Fruit fly (Drosophila melanogaster): Measurements from ENCODE around the gene ckd.

ckd gene

DNA sequence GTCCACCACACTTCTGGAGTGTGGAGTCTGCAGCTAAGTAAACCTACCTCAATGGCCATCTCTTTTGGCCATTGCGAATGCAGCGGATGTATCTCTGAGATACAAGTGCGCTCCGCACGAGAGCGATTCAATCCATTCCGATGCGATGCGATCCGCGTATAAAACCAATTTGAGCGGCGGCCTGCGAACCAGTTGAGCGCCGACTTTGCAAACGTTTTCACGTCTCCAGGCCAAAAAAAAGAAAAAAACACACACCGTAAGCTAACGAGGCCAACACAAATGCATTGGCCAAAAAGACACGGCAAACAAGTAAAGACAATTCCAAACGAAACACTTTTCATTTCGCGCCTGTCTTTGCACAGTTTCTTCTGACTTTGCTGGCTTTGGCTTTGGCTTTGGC is at the start of gene ckd:
ckd (plus strand) TSS at position 189 of the 400 bp plus-strand sequence.
- TF ChIP-seq noc (tag; optimal IDR thresholded peaks at IDR 0.05) = no peak

DNA sequence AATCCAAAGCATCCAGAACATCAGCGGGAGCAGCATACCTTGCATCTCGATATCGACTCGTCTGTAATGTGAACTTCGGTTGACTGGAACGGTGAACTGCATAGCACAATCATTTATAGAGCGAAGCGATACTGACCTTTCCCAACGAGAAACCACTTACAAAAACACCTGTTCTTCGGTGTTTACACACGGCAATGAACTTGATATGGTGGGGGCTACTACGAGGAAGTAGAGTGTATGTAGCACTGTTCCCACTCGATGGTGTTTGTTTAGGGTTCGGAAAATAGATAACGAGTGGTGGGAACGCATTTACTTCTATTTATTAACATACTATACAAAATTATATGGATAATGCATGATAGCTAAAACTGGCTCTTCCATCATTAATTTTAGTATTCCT is 48.8 kb upstream of the ckd start, which contains the start of the genes CG32269 and CG32270:
CG32269 (minus strand) TSS at position 91 of the 400 bp plus-strand sequence.
CG32270 (minus strand) TSS at position 91 of the 400 bp plus-strand sequence.
- no peak for TF ChIP-seq noc (tag; optimal IDR thresholded peaks at IDR 0.05)

DNA sequence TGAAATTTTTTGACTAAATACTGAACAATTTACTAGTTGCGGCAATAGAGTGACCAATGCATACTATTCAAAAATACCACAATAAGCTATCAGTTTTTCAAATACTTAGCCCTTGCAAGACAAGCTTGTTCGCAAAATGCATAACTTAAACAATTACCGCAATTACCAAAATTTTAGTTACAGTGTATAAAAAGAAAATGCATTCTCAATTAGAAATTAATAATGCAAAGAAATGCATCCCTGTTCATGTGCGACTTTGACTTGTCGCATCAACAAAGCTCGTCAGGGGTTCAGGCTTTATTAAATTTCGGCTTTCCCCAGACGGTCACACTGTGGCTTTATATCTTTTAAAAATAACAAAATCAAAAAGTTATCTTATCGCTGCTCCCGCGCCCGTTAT is 38.8 kb upstream of the ckd start, which contains the start of the genes hob and nSMase:
hob (minus strand) TSS at position 62 of the 400 bp plus-strand sequence.
nSMase (plus strand) TSS at position 298 of the 400 bp plus-strand sequence.
- TF ChIP-seq noc (tag; optimal IDR thresholded peaks at IDR 0.05) = no peak

DNA sequence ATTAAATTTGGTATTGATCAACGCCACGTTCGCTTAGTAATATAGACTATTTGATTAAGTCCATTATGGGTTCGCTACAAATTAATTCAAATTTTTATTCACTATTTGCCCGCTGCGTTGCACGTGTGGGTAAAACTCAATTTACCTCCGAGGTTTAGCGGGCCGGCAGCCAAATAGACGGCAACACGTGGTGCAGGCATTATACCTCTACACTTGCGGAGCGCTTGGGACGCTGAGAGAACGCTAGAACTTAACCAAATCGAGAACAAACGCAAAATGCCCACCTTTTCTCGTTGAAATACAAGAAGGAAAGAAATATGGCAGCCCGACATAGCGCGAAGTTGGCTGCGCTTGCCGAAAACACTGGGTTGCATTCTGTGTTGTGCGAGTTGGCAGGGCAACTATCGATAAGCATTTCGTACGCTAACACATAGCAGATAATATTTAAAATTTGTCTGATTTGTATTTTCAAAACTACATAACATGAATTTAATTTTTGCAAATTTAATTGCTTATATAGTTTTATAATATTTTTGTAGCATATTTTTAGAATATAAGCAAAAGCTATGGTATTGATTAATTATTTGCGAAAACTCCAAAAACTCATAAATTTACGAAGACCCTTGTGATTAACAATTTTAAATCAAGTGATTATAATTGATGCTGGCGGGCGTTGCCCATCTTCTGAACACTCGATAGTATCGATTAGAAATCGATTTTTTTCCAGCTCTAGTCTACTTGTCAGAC is 34.9 kb upstream of the ckd start, which contains the start of the genes RpL28 and eIF1:
RpL28 (minus strand) TSS at position 318 of the 747 bp plus-strand sequence.
eIF1 (plus strand) TSS at position 699 of the 747 bp plus-strand sequence.
- TF ChIP-seq noc (tag; optimal IDR thresholded peaks at IDR 0.05) = peak; percentile 70

DNA sequence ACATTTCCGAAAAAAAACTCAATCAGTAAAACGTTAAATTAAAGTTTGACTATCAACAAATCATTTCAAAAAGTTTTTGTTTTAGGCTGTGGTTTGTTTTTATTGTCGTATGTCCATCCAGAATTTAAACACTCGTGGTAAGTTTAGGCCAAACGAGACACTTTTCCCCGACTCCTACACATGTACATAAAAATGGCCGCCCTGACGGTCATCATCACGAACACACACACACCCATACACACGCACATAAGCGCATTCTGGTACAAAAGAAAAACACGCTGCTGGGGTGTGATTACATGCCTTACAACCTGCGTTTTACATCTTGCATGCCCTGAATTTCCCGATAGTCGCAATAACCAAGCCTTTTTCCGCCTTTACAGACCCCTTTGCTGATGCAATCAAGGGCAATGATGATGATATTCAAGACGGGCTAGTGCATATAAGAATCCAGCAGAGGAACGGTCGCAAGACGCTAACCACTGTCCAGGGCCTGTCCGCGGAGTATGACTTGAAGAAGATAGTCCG is 34.2 kb upstream of the ckd start:
- TF ChIP-seq noc (tag; optimal IDR thresholded peaks at IDR 0.05) = no peak

DNA sequence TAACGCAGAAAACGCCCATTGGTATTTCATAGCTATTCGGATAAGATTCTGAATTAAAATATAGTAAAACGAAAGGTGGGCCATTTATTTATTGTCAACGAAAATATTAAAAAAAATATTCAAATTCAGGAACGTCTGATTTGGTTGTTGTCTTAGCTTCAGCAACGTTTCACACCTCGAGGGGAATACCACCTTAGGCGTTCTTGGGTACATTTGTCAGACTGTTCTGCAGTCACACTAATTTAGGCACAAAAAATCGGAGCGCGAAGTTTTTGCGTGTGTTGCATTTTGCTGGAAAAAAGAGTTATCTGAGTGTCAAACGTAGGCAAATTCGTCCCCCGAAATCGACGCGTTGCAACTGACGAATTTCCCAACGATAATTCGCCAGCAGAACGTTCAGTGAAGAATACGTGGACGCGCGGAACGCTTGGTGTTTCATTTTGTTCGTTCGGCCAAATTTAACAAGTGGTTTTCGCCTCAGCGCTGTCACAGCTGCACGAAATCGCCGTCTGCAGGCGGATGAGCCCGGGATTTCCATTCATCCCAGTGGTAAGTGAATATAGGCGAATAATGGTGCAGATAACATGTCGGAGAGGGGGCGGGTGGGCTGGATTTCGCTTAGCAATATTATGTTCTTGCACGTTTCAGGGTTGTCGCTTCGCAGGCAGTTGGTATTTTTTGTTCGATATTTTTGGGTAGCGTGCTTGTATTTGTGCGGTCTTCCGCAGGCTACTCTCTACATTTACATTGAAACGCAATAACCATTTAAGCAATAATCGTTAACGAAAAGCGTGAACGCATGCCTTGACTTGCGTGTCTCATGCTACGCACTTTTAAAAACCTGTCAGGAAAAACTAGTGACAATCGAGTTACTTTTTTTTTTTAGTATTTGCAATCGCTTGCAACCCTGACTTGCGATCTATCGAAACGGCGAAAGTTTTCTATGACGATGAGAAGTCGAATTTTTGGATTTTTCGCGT is 32.6 kb upstream of the ckd start, which contains the start of gene Larp4B:
Larp4B (plus strand) TSS at position 99 of the 980 bp plus-strand sequence.
- no peak for TF ChIP-seq noc (tag; optimal IDR thresholded peaks at IDR 0.05)

DNA sequence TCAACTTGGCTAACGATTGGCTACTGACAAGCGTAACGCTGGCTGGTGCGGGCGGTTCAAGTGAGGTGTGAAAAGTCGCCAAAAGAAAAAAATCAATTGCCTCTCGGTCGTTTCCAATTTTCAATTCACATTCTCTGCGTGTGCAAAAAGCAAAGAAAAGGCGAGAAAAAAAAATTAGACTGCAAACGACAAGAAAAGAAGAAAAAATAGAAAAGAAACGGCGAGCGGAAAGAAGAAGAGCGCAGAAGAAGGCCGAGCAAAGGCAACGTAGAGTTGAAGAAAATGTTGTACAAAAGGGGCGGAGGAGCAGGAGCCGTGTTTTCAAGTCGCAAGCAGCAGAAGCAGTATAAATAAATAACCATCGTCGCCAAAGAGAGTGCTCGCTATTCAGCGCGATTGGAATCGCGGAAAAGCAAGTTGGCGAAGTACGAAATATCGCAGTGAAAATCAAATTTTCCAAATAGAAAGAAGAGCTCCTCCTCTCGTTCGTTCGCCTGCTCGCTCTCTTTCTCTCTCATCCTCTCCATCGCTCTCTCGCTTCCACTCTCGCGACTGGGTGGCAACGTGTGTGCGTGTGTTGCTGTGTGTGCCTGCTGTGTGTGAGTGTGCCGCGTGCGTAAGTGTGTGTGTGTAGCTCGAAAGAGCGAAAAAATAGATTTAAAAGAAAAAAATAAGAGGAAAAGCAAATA is 31.8 kb upstream of the ckd start:
- no peak for TF ChIP-seq noc (tag; optimal IDR thresholded peaks at IDR 0.05)

DNA sequence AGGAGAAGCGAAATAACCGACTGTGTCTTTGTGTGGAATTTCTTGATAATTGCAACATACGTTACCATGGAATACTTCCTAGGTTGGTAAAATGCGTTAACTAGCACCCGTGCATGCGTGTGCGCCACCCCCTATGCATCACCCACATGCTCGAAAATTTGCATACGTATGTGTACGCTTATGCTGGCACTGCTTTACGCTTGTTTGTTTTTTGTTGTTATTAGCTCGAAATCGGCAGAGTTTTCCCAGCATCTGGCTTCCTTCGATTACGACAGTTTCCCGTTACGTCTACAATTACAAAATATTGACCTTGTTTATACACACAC is 31.3 kb upstream of the ckd start:
- TF ChIP-seq noc (tag; optimal IDR thresholded peaks at IDR 0.05) = no peak

DNA sequence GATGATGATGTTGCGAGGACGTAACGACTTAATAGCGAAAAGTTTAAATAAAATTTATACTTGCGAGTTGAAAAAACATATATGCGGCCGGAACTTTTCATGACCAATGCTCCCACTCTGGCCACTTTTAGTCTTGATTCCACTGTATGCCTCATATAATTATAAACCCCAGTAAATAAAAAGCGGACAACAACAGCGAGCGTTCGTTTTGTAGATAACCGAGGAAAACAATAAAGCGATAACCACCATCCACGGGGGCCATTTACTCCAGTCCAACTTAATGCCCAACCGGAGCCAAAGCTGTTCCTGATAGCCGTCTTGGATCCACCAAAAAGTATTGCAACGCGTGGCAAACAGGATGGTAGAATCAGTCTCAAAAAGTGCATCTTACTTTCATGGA is 21.4 kb upstream of the ckd start:
- TF ChIP-seq noc (tag; optimal IDR thresholded peaks at IDR 0.05) = no peak

DNA sequence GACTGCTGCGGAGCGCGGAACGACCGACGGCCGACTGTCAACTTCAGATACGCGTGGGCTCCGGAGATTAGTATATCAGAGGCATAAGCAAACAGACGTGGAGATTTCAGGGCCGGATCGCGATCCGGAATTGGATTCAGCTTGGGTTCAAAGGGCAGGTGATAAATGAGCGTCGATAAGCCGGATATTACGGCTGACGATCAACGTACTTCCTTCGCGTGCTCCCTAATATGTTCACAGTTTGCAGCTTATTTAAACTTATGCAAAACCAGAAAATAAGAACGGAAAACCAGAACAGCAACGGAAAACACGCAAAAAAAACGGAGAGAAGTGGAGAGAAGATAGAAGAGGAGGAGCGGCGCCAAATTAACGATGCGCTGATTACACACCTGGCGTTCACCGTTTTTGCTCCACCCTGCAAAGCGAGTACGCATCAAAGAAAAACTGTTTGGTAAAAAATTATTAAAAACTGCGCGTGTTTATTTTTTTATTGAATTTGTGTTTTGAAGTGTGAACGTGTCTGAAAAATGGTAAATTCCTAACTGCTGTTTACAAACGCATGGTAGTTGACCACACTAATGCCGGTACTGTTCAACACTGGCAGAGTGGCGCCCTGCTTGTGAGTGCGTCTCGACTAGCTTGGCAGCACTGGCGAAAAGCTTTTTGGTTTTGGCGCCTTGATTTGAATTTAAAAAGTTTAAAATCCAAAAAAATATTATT is 18.5 kb upstream of the ckd start, which contains the start of gene CG17746:
CG17746 (minus strand) TSS at position 546 of the 720 bp plus-strand sequence.
- TF ChIP-seq noc (tag; optimal IDR thresholded peaks at IDR 0.05) = no peak

DNA sequence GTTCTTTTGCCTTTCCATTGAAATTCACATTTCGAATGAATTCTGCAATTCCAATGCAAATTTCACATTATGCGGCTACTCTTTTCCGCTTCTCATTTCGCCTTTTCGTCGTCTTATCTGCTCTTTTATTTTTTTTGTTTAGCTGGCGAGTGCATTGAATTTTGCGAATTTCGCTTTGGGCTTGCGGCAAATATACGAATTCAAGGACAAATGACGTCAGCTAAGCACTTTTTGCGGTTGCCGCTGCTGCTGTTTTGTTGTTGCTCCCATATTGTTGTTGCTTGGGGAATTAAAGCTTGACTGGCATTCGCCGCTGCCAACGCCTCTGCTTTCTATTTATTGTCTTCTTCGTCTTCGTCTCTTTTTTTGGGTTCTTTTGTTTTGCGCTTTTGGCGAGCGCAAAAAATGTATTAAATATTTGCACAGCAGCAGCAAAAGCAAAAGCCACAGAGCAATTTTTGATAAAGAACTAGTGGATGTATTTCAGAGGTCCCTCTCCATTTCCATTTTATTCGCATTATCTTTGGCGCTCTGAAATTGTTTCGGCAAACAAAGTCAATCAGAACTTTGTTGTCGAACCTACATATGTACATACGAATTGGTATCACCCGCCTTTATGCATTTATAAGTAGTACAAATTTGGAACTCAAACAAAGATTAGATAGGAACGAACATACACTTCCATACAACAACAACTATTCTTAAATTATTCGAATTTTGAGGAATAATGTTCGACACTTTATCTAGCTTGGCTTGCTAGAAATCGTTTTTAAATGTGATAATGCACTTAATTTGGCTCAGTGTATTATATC is 17.7 kb upstream of the ckd start:
- peak; percentile 61 for TF ChIP-seq noc (tag; optimal IDR thresholded peaks at IDR 0.05)

DNA sequence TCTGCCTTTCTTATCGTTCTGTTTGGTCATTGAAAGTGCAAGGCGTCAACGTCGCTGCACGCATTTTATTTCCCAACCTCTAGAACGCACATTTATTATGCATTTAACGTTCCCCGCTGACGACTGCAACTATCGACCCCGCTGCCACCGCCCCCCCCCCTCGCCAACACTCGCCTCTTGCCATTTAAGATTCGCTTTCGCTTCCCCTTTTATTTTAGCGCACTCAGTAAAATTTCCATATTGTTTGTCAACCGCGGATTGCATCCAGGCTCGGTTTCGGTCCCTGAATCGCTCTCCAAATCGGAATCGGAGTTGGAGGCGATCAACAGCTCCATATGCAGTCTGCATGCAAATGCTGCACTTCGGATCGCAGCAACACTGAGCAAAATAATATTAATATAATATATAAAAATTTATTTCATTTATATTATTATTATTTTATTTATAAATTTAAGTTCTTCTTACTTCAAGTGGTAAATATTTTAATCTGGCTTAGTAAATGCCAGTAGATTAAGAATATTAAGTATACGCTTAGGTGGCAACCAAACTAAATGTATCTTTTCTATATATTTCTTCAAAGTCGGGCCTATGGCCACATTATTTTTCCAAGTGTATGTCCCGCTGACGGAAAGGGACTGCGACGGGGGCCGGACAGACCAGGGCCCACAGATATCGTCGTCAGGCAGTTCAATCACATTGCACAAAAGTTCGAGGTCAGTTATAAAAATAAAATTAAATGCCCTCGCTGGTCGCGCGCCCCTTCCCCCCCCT is 16.9 kb upstream of the ckd start:
- TF ChIP-seq noc (tag; optimal IDR thresholded peaks at IDR 0.05) = no peak

DNA sequence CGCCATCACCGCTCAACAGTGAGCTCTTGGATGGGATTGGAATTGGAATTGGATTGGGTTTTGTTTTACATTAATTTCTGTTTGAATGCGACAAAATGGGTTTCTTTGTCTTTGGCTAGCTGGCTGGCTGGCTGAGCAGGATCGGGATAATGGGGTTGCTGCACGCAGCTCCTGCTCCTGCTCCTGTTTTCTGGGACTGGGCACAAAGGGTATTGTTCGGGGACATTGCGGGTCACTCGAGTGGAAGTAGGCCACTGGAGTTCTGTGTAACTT is 16.4 kb upstream of the ckd start:
- no peak for TF ChIP-seq noc (tag; optimal IDR thresholded peaks at IDR 0.05)

Data from whole organism, larva.